Worm (Caenorhabditis elegans) whole organism, L2 larva: ENCODE data around the gene par-3.

Experiments used
- C34F6.9 ChIP-seq: fragments of 150-350 bp; optimal IDR thresholded peaks from 2 replicates; lab custom pipeline; 2014; ENCODE audit warnings: missing biosample characterization, missing genetic modification characterization
- F13H6.1 ChIP-seq: sonication (generic microtip); optimal IDR thresholded peaks from 2 replicates; lab custom pipeline; 2016; ENCODE audit warnings: missing genetic modification characterization, missing compliant biosample characterization
- R02D3.7 ChIP-seq: fragments of 150-350 bp; optimal IDR thresholded peaks from 2 replicates; lab custom pipeline; 2014; ENCODE audit warnings: missing biosample characterization, missing genetic modification characterization
- Y55F3AM.14 ChIP-seq: fragments of 200-800 bp; sonication (Bioruptor generic); optimal IDR thresholded peaks from 2 replicates; lab custom pipeline; 2018; ENCODE audit warnings: mild to moderate bottlenecking, missing genetic modification characterization, missing compliant biosample characterization
- alr-1 ChIP-seq: fragments of 150-350 bp; optimal IDR thresholded peaks from 2 replicates; lab custom pipeline; 2014; ENCODE audit warnings: missing biosample characterization, missing genetic modification characterization
- ama-1 ChIP-seq: fragments of 150-350 bp; optimal IDR thresholded peaks from 2 replicates; lab custom pipeline; 2018; ENCODE audit warnings: inconsistent platforms
- blmp-1 ChIP-seq: sonication (generic microtip); optimal IDR thresholded peaks from 2 replicates; lab custom pipeline; 2017; ENCODE audit warnings: missing genetic modification characterization, mild to moderate bottlenecking, missing compliant biosample characterization, antibody characterized with exemption, moderate library complexity; ENCODE audit not compliant: insufficient read depth
- ceh-16 ChIP-seq: fragments of 150-350 bp; optimal IDR thresholded peaks from 2 replicates; lab custom pipeline; 2014; ENCODE audit warnings: missing biosample characterization, missing genetic modification characterization
- crh-2 ChIP-seq: sonication (generic microtip); optimal IDR thresholded peaks from 2 replicates; lab custom pipeline; 2017; ENCODE audit warnings: missing biosample characterization, missing genetic modification characterization
- elt-1 ChIP-seq: fragments of 150-350 bp; optimal IDR thresholded peaks from 2 replicates; lab custom pipeline; 2014; ENCODE audit warnings: missing biosample characterization, missing genetic modification characterization
- elt-3 ChIP-seq: sonication (generic microtip); optimal IDR thresholded peaks from 2 replicates; lab custom pipeline; 2017; ENCODE audit warnings: missing biosample characterization, missing genetic modification characterization
- fos-1 ChIP-seq: fragments of 150-350 bp; optimal IDR thresholded peaks from 2 replicates; lab custom pipeline; 2014; ENCODE audit warnings: missing biosample characterization, missing genetic modification characterization
- gmeb-1 ChIP-seq: fragments of 150-350 bp; optimal IDR thresholded peaks from 2 replicates; lab custom pipeline; 2014; ENCODE audit warnings: missing biosample characterization, missing genetic modification characterization
- lin-11 ChIP-seq: fragments of 150-350 bp; sonication (generic microtip); optimal IDR thresholded peaks from 2 replicates; lab custom pipeline; 2014; ENCODE audit warnings: missing biosample characterization, missing genetic modification characterization, inconsistent platforms, mixed read lengths
- lin-13 ChIP-seq: fragments of 150-350 bp; optimal IDR thresholded peaks from 2 replicates; lab custom pipeline; 2014; ENCODE audit warnings: missing biosample characterization, missing genetic modification reagents, missing genetic modification characterization
- lsy-2 ChIP-seq, 2 experiments: fragments of 150-350 bp in 1 of 2; sonication (generic microtip) in 1 of 2; optimal IDR thresholded peaks; 2 replicates each; lab custom pipeline; 2014 to 2017; ENCODE audit warnings: missing biosample characterization in 2 of 2, missing genetic modification characterization in 2 of 2
- mbf-1 ChIP-seq: sonication (generic microtip); optimal IDR thresholded peaks from 2 replicates; lab custom pipeline; 2017; ENCODE audit warnings: missing biosample characterization, missing genetic modification characterization
- nhr-10 ChIP-seq: sonication (generic microtip); optimal IDR thresholded peaks from 2 replicates; lab custom pipeline; 2017; ENCODE audit warnings: missing biosample characterization, missing genetic modification characterization
- nhr-129 ChIP-seq: fragments of 150-350 bp; optimal IDR thresholded peaks from 2 replicates; lab custom pipeline; 2014; ENCODE audit warnings: missing biosample characterization, missing genetic modification characterization
- nhr-21 ChIP-seq: fragments of 150-350 bp; optimal IDR thresholded peaks from 2 replicates; lab custom pipeline; 2014; ENCODE audit warnings: missing biosample characterization, missing genetic modification characterization
- nhr-25 ChIP-seq: fragments of 150-350 bp; sonication (generic microtip); optimal IDR thresholded peaks from 3 replicates; lab custom pipeline; 2014; ENCODE audit warnings: missing biosample characterization, missing genetic modification characterization
- nhr-6 ChIP-seq: fragments of 150-350 bp; optimal IDR thresholded peaks from 2 replicates; lab custom pipeline; 2014; ENCODE audit warnings: missing biosample characterization, missing genetic modification characterization
- peb-1 ChIP-seq: fragments of 150-350 bp; optimal IDR thresholded peaks from 2 replicates; lab custom pipeline; 2014; ENCODE audit warnings: missing biosample characterization, missing genetic modification characterization
- sem-4 ChIP-seq: fragments of 150-350 bp; optimal IDR thresholded peaks from 2 replicates; lab custom pipeline; 2014; ENCODE audit warnings: missing biosample characterization, missing genetic modification reagents, missing genetic modification characterization
- skn-1 ChIP-seq: sonication (generic microtip); optimal IDR thresholded peaks from 2 replicates; lab custom pipeline; 2017; ENCODE audit warnings: missing biosample characterization, missing genetic modification characterization
- sma-3 ChIP-seq: sonication (generic microtip); optimal IDR thresholded peaks from 2 replicates; lab custom pipeline; 2016; ENCODE audit warnings: missing genetic modification reagents, missing genetic modification characterization, missing compliant biosample characterization
- sma-9 ChIP-seq, 2 experiments: fragments of 150-350 bp in 1 of 2; sonication (generic microtip) in 1 of 2; optimal IDR thresholded peaks; 2 replicates each; lab custom pipeline; 2014 to 2016; ENCODE audit warnings: missing genetic modification characterization in 2 of 2, mild to moderate bottlenecking in 1 of 2, missing biosample characterization in 1 of 2, missing compliant biosample characterization in 1 of 2, missing genetic modification reagents in 1 of 2, moderate library complexity in 1 of 2
- snpc-4 ChIP-seq: fragments of 150-350 bp; optimal IDR thresholded peaks from 2 replicates; lab custom pipeline; 2014; ENCODE audit warnings: missing biosample characterization, missing genetic modification characterization
- unc-55 ChIP-seq: fragments of 150-350 bp; sonication (generic microtip); optimal IDR thresholded peaks from 3 replicates; lab custom pipeline; 2014; ENCODE audit warnings: missing biosample characterization, missing genetic modification reagents, missing genetic modification characterization
- ztf-4 ChIP-seq: fragments of 150-350 bp; optimal IDR thresholded peaks from 2 replicates; lab custom pipeline; 2014; ENCODE audit warnings: missing biosample characterization, missing genetic modification characterization

par-3 gene

ce11 chrIII:5721888-5722287 lies 57.9 kb downstream of the par-3 start:
- TF ChIP-seq F13H6.1 (tag; lab: Kevin White, UChicago) (peak; percentile 71), nhr-10 (tag; lab: Kevin White, UChicago) (no peak), alr-1 (tag; lab: Kevin White, UChicago) (no peak), sma-9 (GFP tag; optimal IDR thresholded peaks at IDR 0.05; lab: Kevin White, UChicago) (peak; percentile 93), sma-9 (tag; optimal IDR thresholded peaks at IDR 0.05; lab: Kevin White, UChicago) (no peak), snpc-4 (tag; lab: Kevin White, UChicago) (no peak), nhr-129 (tag; lab: Kevin White, UChicago) (peak; percentile 15), unc-55 (peak; percentile 61), mbf-1 (tag; lab: Kevin White, UChicago) (no peak), crh-2 (tag; lab: Kevin White, UChicago) (peak; percentile 66), skn-1 (tag; lab: Kevin White, UChicago) (peak; percentile 18), lsy-2 (tag; optimal IDR thresholded peaks at IDR 0.05; lab: Kevin White, UChicago) (peak; percentile 34 to 80), sem-4 (tag; lab: Kevin White, UChicago) (peak; percentile 74), ztf-4 (peak; percentile 59), sma-3 (GFP tag; lab: Kevin White, UChicago) (peak; percentile 84), C34F6.9 (tag; lab: Kevin White, UChicago) (peak; percentile 68), lin-13 (GFP tag; lab: Kevin White, UChicago) (peak; percentile 52), blmp-1 (tag; lab: Kevin White, UChicago) (peak; percentile 28), gmeb-1 (tag; lab: Kevin White, UChicago) (peak; percentile 90), fos-1 (tag; lab: Kevin White, UChicago) (peak; percentile 87), nhr-21 (tag; lab: Kevin White, UChicago) (peak; percentile 31), nhr-25 (tag; lab: Kevin White, UChicago) (peak; percentile 24), elt-3 (tag; lab: Kevin White, UChicago) (no peak), lin-11 (tag; lab: Kevin White, UChicago) (peak; percentile 27), nhr-6 (tag; lab: Kevin White, UChicago) (no peak), Y55F3AM.14 (no peak), ama-1 (lab: Kevin White, UChicago) (no peak), peb-1 (tag; lab: Kevin White, UChicago) (no peak), R02D3.7 (tag; lab: Kevin White, UChicago) (peak; percentile 17)

- TF ChIP-seq alr-1 (tag; lab: Kevin White, UChicago) (no peak), blmp-1 (tag; lab: Kevin White, UChicago) (no peak), elt-3 (tag; lab: Kevin White, UChicago) (no peak), ceh-16 (tag; lab: Kevin White, UChicago) (no peak), elt-1 (tag; lab: Kevin White, UChicago) (no peak), nhr-129 (tag; lab: Kevin White, UChicago) (no peak)
Observed at ce11 chrIII:5722550-5722949, 58.5 kb downstream of the par-3 start, which contains the start of gene wrm-1. TSS of gene wrm-1 (plus strand) at chrIII:5722850.
